Worm (Caenorhabditis elegans): ENCODE results near the gene dot-1.4.

DNA sequence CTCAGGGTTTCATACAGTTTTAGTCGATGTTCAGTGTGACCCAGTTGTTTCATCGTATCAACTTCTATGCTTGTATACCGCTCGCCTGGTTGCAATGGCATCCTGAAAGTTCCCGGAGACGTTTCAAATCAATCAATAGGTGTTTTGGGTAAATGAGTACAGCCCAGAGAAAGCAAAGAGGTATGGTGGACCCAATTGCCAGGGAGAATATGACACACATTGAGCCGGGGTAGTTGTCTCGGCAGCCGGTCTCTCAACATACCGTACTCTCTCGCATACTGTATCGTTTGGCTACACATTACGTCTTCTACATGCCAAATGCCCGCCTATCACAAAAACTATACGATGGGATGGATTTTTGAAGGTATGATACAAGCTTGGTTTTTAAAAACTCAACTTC lies 33.4 kb downstream of the dot-1.4 start, which contains the start of gene Y62H9A.9:
- TF ChIP-seq nhr-237 (tag; optimal IDR thresholded peaks at IDR 0.05), result no peak
- TF ChIP-seq lin-39 (tag; optimal IDR thresholded peaks at IDR 0.05), result no peak
- no peak for TF ChIP-seq skn-1 (tag; optimal IDR thresholded peaks at IDR 0.05)
- no peak for TF ChIP-seq ztf-11 (tag; optimal IDR thresholded peaks at IDR 0.05)

Data from whole organism, L2 larva.